Worm (Caenorhabditis elegans) whole organism, L3 larva: ENCODE results near the gene tut-1.
A peak's percentile ranks its signal among the peaks of the same experiment; 100 is the strongest.

Experiments used
- R02D3.7 ChIP-seq: fragments of 150-350 bp; optimal IDR thresholded peaks from 2 replicates; lab custom pipeline; 2014; ENCODE audit warnings: missing biosample characterization, missing genetic modification characterization
- ZK546.5 ChIP-seq: sonication (generic microtip); optimal IDR thresholded peaks from 2 replicates; lab custom pipeline; 2017; ENCODE audit warnings: missing biosample characterization, missing genetic modification characterization
- aly-2 ChIP-seq: fragments of 150-350 bp; optimal IDR thresholded peaks from 2 replicates; lab custom pipeline; 2014; ENCODE audit warnings: missing biosample characterization, missing genetic modification characterization
- ama-1 ChIP-seq: fragments of 150-350 bp; optimal IDR thresholded peaks from 2 replicates; lab custom pipeline; 2018
- ceh-16 ChIP-seq: sonication (generic microtip); optimal IDR thresholded peaks from 2 replicates; lab custom pipeline; 2017; ENCODE audit warnings: missing biosample characterization, missing genetic modification characterization
- ceh-9 ChIP-seq: sonication (generic microtip); optimal IDR thresholded peaks from 2 replicates; lab custom pipeline; 2018; ENCODE audit warnings: missing biosample characterization, missing genetic modification characterization
- daf-12 ChIP-seq: fragments of 150-350 bp; optimal IDR thresholded peaks from 2 replicates; lab custom pipeline; 2014; ENCODE audit warnings: missing biosample characterization, missing genetic modification reagents, missing genetic modification characterization
- egl-5 ChIP-seq: fragments of 150-350 bp; optimal IDR thresholded peaks from 2 replicates; lab custom pipeline; 2017; ENCODE audit warnings: missing biosample characterization, missing genetic modification reagents, missing genetic modification characterization, inconsistent platforms
- elt-2 ChIP-seq: sonication (generic microtip); optimal IDR thresholded peaks from 2 replicates; lab custom pipeline; 2016; ENCODE audit warnings: missing genetic modification reagents, mild to moderate bottlenecking, missing genetic modification characterization, missing compliant biosample characterization
- elt-3 ChIP-seq, 3 experiments: fragments of 150-350 bp in 1 of 3; sonication (generic microtip) in 2 of 3; optimal IDR thresholded peaks; 2 replicates in 2 of 3; 4 replicates in 1 of 3; lab custom pipeline; 2014 to 2017; ENCODE audit warnings: missing biosample characterization in 3 of 3, missing genetic modification characterization in 3 of 3
- fkh-10 ChIP-seq: sonication (generic microtip); optimal IDR thresholded peaks from 2 replicates; lab custom pipeline; 2017; ENCODE audit warnings: missing biosample characterization, missing genetic modification reagents, missing genetic modification characterization
- fkh-2 ChIP-seq: fragments of 150-350 bp; optimal IDR thresholded peaks from 2 replicates; lab custom pipeline; 2014; ENCODE audit warnings: missing biosample characterization, missing genetic modification reagents, missing genetic modification characterization
- fos-1 ChIP-seq: fragments of 150-350 bp; optimal IDR thresholded peaks from 2 replicates; lab custom pipeline; 2014; ENCODE audit warnings: missing biosample characterization, missing genetic modification characterization
- hmg-11 ChIP-seq: sonication (generic microtip); optimal IDR thresholded peaks from 2 replicates; lab custom pipeline; 2016; ENCODE audit warnings: missing genetic modification characterization, missing compliant biosample characterization
- jun-1 ChIP-seq: fragments of 150-350 bp; optimal IDR thresholded peaks from 2 replicates; lab custom pipeline; 2014; ENCODE audit warnings: missing biosample characterization, missing genetic modification reagents, missing genetic modification characterization
- lin-15B ChIP-seq: fragments of 150-350 bp; optimal IDR thresholded peaks from 2 replicates; lab custom pipeline; 2014; ENCODE audit warnings: missing biosample characterization, missing genetic modification characterization
- lin-39 ChIP-seq: fragments of 150-350 bp; optimal IDR thresholded peaks from 2 replicates; lab custom pipeline; 2018; ENCODE audit warnings: missing biosample characterization, missing genetic modification reagents, missing genetic modification characterization
- lsy-12 ChIP-seq: sonication (generic microtip); optimal IDR thresholded peaks from 2 replicates; lab custom pipeline; 2016; ENCODE audit warnings: mild to moderate bottlenecking, missing genetic modification characterization, missing compliant biosample characterization
- mdl-1 ChIP-seq: fragments of 150-350 bp; optimal IDR thresholded peaks from 2 replicates; lab custom pipeline; 2014; ENCODE audit warnings: missing biosample characterization, missing genetic modification characterization
- mml-1 ChIP-seq: fragments of 150-350 bp; sonication (generic microtip); optimal IDR thresholded peaks from 3 replicates; lab custom pipeline; 2014; ENCODE audit warnings: missing biosample characterization, missing genetic modification characterization
- nfya-1 ChIP-seq: sonication (generic microtip); optimal IDR thresholded peaks from 2 replicates; lab custom pipeline; 2017; ENCODE audit warnings: missing genetic modification characterization, mild to moderate bottlenecking, missing compliant biosample characterization, antibody characterized with exemption, moderate library complexity; ENCODE audit not compliant: insufficient read depth
- nhr-11 ChIP-seq: fragments of 150-350 bp; optimal IDR thresholded peaks from 2 replicates; lab custom pipeline; 2014; ENCODE audit warnings: missing biosample characterization, missing genetic modification characterization
- nhr-23 ChIP-seq: fragments of 150-350 bp; optimal IDR thresholded peaks from 2 replicates; lab custom pipeline; 2014; ENCODE audit warnings: missing biosample characterization, missing genetic modification reagents, missing genetic modification characterization
- nhr-237 ChIP-seq: fragments of 150-350 bp; optimal IDR thresholded peaks from 2 replicates; lab custom pipeline; 2014; ENCODE audit warnings: missing biosample characterization, missing genetic modification characterization
- nhr-25 ChIP-seq: sonication (generic microtip); optimal IDR thresholded peaks from 2 replicates; lab custom pipeline; 2017; ENCODE audit warnings: missing biosample characterization, missing genetic modification characterization
- nhr-28 ChIP-seq: fragments of 150-350 bp; optimal IDR thresholded peaks from 2 replicates; lab custom pipeline; 2014; ENCODE audit warnings: missing biosample characterization, missing genetic modification characterization
- nhr-43 ChIP-seq: sonication (generic microtip); optimal IDR thresholded peaks from 2 replicates; lab custom pipeline; 2016; ENCODE audit warnings: mild to moderate bottlenecking, missing genetic modification characterization, missing compliant biosample characterization; ENCODE audit not compliant: poor library complexity, severe bottlenecking
- nhr-67 ChIP-seq: fragments of 150-350 bp; optimal IDR thresholded peaks from 2 replicates; lab custom pipeline; 2014; ENCODE audit warnings: missing biosample characterization, missing genetic modification characterization
- nhr-76 ChIP-seq: fragments of 150-350 bp; sonication (generic microtip); optimal IDR thresholded peaks from 5 replicates; lab custom pipeline; 2014; ENCODE audit warnings: missing biosample characterization, missing genetic modification characterization
- nhr-77 ChIP-seq: fragments of 150-350 bp; optimal IDR thresholded peaks from 2 replicates; lab custom pipeline; 2014; ENCODE audit warnings: missing biosample characterization, missing genetic modification characterization
- pha-4 ChIP-seq: fragments of 150-350 bp; optimal IDR thresholded peaks from 2 replicates; lab custom pipeline; 2014; ENCODE audit warnings: missing biosample characterization, missing genetic modification reagents, missing genetic modification characterization
- pqm-1 ChIP-seq: fragments of 150-350 bp; optimal IDR thresholded peaks from 2 replicates; lab custom pipeline; 2017; ENCODE audit warnings: missing biosample characterization, missing genetic modification characterization, inconsistent platforms
- sea-2 ChIP-seq: fragments of 150-350 bp; sonication (generic microtip); optimal IDR thresholded peaks from 4 replicates; lab custom pipeline; 2014; ENCODE audit warnings: missing biosample characterization, missing genetic modification reagents, missing genetic modification characterization
- skn-1 ChIP-seq: fragments of 150-350 bp; optimal IDR thresholded peaks from 2 replicates; lab custom pipeline; 2014; ENCODE audit warnings: missing biosample characterization, missing genetic modification characterization
- snpc-4 ChIP-seq: fragments of 150-350 bp; optimal IDR thresholded peaks from 2 replicates; lab custom pipeline; 2014; ENCODE audit warnings: missing biosample characterization, missing genetic modification characterization
- tbx-2 ChIP-seq: sonication (generic microtip); optimal IDR thresholded peaks from 2 replicates; lab custom pipeline; 2016; ENCODE audit warnings: mild to moderate bottlenecking, missing genetic modification characterization, missing compliant biosample characterization
- unc-39 ChIP-seq: sonication (generic microtip); optimal IDR thresholded peaks from 4 replicates; lab custom pipeline; 2017; ENCODE audit warnings: missing biosample characterization, missing genetic modification characterization
- unc-62 ChIP-seq: fragments of 150-350 bp; sonication (generic microtip); optimal IDR thresholded peaks from 4 replicates; lab custom pipeline; 2014; ENCODE audit warnings: missing biosample characterization, missing genetic modification reagents, missing genetic modification characterization
- zag-1 ChIP-seq: fragments of 150-350 bp; optimal IDR thresholded peaks from 2 replicates; lab custom pipeline; 2014; ENCODE audit warnings: missing biosample characterization, missing genetic modification characterization
- ztf-11 ChIP-seq: fragments of 150-350 bp; optimal IDR thresholded peaks from 2 replicates; lab custom pipeline; 2014; ENCODE audit warnings: missing biosample characterization, missing genetic modification characterization
- ztf-4 ChIP-seq: fragments of 150-350 bp; optimal IDR thresholded peaks from 2 replicates; lab custom pipeline; 2014; ENCODE audit warnings: missing biosample characterization, missing genetic modification characterization

The tut-1 gene

DNA sequence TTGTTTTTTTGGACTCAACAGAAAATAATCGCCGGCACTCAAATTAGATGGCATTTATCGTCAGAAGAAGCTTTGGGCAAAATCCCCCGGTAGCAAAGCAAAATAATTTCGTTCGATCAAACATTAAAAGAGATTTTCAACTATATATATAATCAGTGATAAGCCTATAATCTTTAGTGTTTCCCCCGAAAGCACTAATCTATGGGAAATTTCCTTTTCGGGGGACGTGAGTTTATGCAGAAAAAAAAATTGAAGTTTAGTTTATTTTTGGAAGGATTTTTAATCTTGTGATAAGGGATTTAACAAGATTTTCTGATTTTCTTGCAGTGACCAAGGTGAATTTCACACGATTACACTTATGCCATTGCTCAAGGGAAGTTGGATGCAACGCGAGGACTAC is 12.5 kb upstream of the tut-1 start:
- TF ChIP-seq nhr-237 (tag; lab: Kevin White, UChicago) (no peak), daf-12 (no peak), zag-1 (tag; lab: Kevin White, UChicago) (no peak), lsy-12 (tag; lab: Kevin White, UChicago) (no peak), ama-1 (lab: Kevin White, UChicago) (no peak), nhr-28 (tag; lab: Kevin White, UChicago) (no peak), sea-2 (GFP tag; lab: Kevin White, UChicago) (no peak), lin-15B (tag; lab: Kevin White, UChicago) (no peak), nhr-25 (tag; lab: Kevin White, UChicago) (no peak)

DNA sequence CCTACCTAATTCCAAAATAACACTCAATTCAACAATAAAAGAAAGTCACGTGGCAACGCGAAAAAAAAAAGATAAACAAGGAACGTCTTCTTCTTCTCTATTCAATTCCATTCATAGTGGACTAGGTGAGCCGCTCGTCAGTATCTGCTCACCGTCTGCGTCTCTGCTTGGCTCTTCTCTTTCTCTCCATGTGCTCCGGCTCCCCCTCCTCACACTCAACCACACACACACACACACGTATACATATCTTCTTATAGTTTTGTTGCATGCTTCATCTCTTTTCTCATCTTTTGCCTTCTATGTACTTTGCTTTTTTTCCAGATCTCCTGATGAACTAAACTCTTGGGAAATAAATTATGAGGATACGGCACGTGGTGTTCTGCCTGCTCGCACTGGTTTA is 10.6 kb upstream of the tut-1 start, which contains the start of gene daf-1:
TSS of gene daf-1 (plus strand) at position 322 of the 400 bp plus-strand sequence.
- TF ChIP-seq fkh-10 (GFP tag; lab: Kevin White, UChicago) (peak; percentile 85), snpc-4 (peak; percentile 7), egl-5 (tag; lab: Kevin White, UChicago) (no peak), hmg-11 (tag; lab: Kevin White, UChicago) (peak; percentile 62), mdl-1 (tag; lab: Kevin White, UChicago) (peak; percentile 26), elt-2 (tag; lab: Kevin White, UChicago) (no peak), nfya-1 (tag; lab: Kevin White, UChicago) (peak; percentile 57), skn-1 (no peak), pqm-1 (tag; lab: Kevin White, UChicago) (peak; percentile 14), lin-39 (tag; lab: Kevin White, UChicago) (peak; percentile 35)

DNA sequence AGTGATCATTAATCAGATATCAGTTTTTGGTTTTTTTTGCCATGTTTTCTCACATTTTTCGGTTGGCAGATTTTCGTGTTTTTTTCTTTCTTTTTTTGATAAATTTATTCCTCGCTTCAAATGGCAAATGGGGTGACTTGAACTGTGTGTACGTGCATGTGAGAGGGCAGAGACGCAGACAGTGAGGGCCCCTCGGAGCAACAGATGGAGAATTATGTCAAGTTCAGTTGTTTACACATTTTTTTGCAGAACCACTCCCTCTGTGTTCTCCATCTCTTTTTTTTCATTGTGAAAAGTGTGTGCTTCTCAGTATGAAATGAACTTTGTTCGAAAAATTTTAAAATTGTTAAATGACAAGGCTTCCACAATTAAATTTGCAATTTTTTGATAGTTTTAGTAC is 8.6 kb upstream of the tut-1 start:
- no peak for TF ChIP-seq nhr-76 (tag; lab: Kevin White, UChicago)
- no peak for TF ChIP-seq zag-1 (tag; lab: Kevin White, UChicago)
- TF ChIP-seq jun-1: no peak
- no peak for TF ChIP-seq snpc-4
- TF ChIP-seq hmg-11 (tag; lab: Kevin White, UChicago): peak; percentile 12
- TF ChIP-seq nfya-1 (tag; lab: Kevin White, UChicago): peak; percentile 33
- no peak for TF ChIP-seq nhr-237 (tag; lab: Kevin White, UChicago)
- TF ChIP-seq mml-1 (tag; lab: Kevin White, UChicago): no peak
- TF ChIP-seq nhr-25 (tag; lab: Kevin White, UChicago): no peak
- peak; percentile 72 for TF ChIP-seq pha-4 (tag; lab: Kevin White, UChicago)
- TF ChIP-seq ceh-9 (tag; lab: Kevin White, UChicago): no peak
- TF ChIP-seq, all 47 proteins: peak for 3

DNA sequence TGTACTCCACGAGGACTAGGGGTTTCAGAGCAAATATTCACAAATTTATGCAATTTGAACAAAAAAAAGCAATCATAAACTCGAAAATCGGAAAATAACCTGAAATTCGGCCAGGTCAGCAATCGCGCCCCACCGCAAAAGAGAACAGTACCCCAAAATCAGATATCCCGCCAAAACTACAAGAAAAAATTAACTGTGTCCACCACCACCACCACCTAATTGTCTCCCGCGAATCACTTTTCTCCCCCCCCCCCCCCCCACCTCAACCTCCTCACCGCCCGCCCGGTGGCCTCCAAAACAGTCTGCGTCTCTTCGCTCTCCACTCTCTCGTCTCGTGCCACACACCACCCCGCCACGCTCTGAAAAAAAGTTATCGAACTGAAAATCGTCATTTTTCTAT is 7.0 kb upstream of the tut-1 start:
- TF ChIP-seq ama-1 (lab: Kevin White, UChicago) (no peak), aly-2 (no peak), nhr-25 (tag; lab: Kevin White, UChicago) (no peak), ceh-16 (no peak), ztf-11 (no peak), nhr-237 (tag; lab: Kevin White, UChicago) (no peak), snpc-4 (no peak), lin-39 (tag; lab: Kevin White, UChicago) (no peak), jun-1 (no peak), skn-1 (no peak), unc-39 (no peak), nhr-23 (no peak), fos-1 (tag; lab: Kevin White, UChicago) (no peak), mdl-1 (tag; lab: Kevin White, UChicago) (no peak), nfya-1 (tag; lab: Kevin White, UChicago) (no peak), nhr-67 (tag; lab: Kevin White, UChicago) (no peak), fkh-10 (GFP tag; lab: Kevin White, UChicago) (no peak), nhr-76 (tag; lab: Kevin White, UChicago) (no peak), ceh-9 (tag; lab: Kevin White, UChicago) (no peak)

DNA sequence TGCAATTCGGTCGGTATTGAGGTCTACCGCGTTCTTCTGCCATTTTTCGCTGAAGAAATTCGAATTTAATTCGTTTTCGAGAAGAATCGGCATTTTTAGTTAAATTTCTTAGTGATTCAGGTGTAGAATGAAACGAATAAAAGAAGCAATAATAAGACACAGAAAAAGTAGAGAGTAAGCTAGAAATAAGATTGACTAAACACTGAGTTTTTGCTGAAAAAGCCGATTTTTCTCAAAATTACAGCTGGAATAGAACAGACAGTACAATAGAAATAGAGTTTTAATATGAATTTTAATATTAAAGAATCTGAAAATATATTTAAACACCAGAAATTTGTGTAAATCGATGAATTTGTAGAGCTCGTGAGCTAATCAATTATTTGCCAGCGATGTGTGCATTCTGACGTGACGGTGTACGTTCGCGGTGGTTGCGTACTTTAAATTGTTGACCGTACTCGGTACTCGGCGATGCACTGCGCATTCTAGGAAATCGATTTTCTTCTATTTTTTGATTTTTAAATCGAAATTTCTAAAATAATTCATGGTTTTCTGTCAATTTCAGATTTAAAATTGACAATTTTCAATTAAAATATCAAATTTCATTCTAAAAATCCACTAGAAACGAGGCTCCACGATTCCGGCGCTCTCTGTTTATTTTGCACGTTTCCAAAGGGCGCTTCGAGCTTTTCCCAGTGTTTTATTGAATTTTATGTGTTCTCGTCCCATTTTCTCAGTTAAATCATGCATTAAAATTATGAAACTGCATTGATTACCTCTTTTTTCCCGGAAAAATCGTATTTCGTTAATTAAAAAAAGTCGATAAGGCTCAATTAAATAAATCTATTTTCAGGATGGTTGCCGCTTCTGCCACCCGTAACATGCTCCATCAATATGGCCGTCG is 4.6 kb upstream of the tut-1 start, which contains the start of the genes grld-1 and cox-6C:
TSS of gene grld-1 (minus strand) at position 51 of the 901 bp plus-strand sequence.
TSS of gene cox-6C (plus strand) at position 851 of the 901 bp plus-strand sequence.
- TF ChIP-seq nhr-76 (tag; lab: Kevin White, UChicago): no peak
- no peak for TF ChIP-seq nhr-43 (tag; lab: Kevin White, UChicago)
- no peak for TF ChIP-seq unc-62 (GFP tag; lab: Kevin White, UChicago)
- peak; percentile 60 for TF ChIP-seq pha-4 (tag; lab: Kevin White, UChicago)
- TF ChIP-seq nhr-77 (tag; lab: Kevin White, UChicago): no peak
- TF ChIP-seq hmg-11 (tag; lab: Kevin White, UChicago): peak; percentile 53
- no peak for TF ChIP-seq ceh-16
- TF ChIP-seq zag-1 (tag; lab: Kevin White, UChicago): no peak
- no peak for TF ChIP-seq unc-39
- peak; percentile 4 for TF ChIP-seq R02D3.7 (tag; lab: Kevin White, UChicago)
- TF ChIP-seq skn-1: no peak
- no peak for TF ChIP-seq nhr-67 (tag; lab: Kevin White, UChicago)
- TF ChIP-seq elt-3 (tag; optimal IDR thresholded peaks at IDR 0.05; lab: Kevin White, UChicago): no peak
- TF ChIP-seq ZK546.5: no peak
- no peak for TF ChIP-seq ztf-4 (tag; lab: Kevin White, UChicago)
- no peak for TF ChIP-seq tbx-2 (tag; lab: Kevin White, UChicago)
- peak; percentile 17 for TF ChIP-seq pqm-1 (tag; lab: Kevin White, UChicago)
- TF ChIP-seq snpc-4: peak; percentile 64
- no peak for TF ChIP-seq ama-1 (lab: Kevin White, UChicago)
- no peak for TF ChIP-seq nhr-11
- no peak for TF ChIP-seq fkh-2 (tag; lab: Kevin White, UChicago)
